Fruit fly (Drosophila melanogaster): ENCODE measurements around the gene Ref1.

Gene Ref1

DNA sequence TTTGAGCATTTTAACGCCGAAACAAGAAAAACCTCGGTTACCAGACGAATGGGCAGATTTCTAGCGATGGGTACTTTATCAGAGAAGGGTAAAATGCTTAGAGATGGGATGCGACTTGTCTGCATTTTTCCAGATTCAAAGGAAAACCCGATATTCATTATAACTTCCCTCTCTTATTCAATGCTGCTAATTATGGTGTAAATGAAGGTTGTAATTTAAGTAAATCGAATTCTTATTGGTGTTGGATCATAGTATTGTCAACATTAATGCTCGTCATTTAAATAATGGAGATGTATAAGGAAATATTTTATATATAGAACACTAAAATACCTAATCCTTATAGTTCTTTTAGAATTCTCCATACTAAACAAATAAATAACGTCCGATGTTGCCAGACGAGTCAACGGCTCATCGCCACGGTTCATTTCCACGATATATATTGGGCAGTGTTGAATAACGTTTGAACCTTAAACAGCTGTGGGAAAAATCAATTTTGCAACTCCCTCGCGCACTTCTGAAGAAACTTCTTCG, 44.0 kb upstream of the Ref1 start, which contains the start of the genes Alh and CG10098 (continued):
- peak; percentile 73 for TF ChIP-seq Mad (GFP tag; optimal IDR thresholded peaks at IDR 0.05)
- peak; percentile 82 for TF ChIP-seq CG10654 (GFP tag; optimal IDR thresholded peaks at IDR 0.05)
- TF ChIP-seq Doc2 (GFP tag; IDR thresholded peaks at IDR 0.05): no peak
- peak; percentile 91 for TF ChIP-seq CG9817 (tag; optimal IDR thresholded peaks at IDR 0.05)
- TF ChIP-seq CG6791 (GFP tag; IDR thresholded peaks at IDR 0.05; ENCODE audit: partially characterized antibody): peak; percentile 67
- TF ChIP-seq TFAM (GFP tag; optimal IDR thresholded peaks at IDR 0.05): peak; percentile 5
- peak; percentile 80 for TF ChIP-seq al (GFP tag; IDR thresholded peaks at IDR 0.05)
- TF ChIP-seq gce (GFP tag; IDR thresholded peaks at IDR 0.05): 0 out of 3 replicates have a peak, but pooled peaks have one; percentile 54
- TF ChIP-seq tna (GFP tag; IDR thresholded peaks at IDR 0.05; ENCODE audit: partially characterized antibody): peak; percentile 22; the same call in 1 of the 2 replicates
- peak; percentile 92 for TF ChIP-seq tin (GFP tag; optimal IDR thresholded peaks at IDR 0.05)
- peak; percentile 40 for TF ChIP-seq CG5180 (GFP tag; optimal IDR thresholded peaks at IDR 0.05)
- TF ChIP-seq CG43689 (GFP tag; IDR thresholded peaks at IDR 0.05): peak; percentile 67
- no peak; the same call in 1 of the 2 replicates for TF ChIP-seq Drgx (GFP tag; IDR thresholded peaks at IDR 0.05)
- peak; percentile 58 for TF ChIP-seq her (GFP tag; optimal IDR thresholded peaks at IDR 0.05)
- peak; percentile 84 for TF ChIP-seq CG16815 (GFP tag; optimal IDR thresholded peaks at IDR 0.05)
- peak; percentile 73 for TF ChIP-seq CG30020 (tag; optimal IDR thresholded peaks at IDR 0.05)
- no peak for TF ChIP-seq CG10565 (GFP tag; optimal IDR thresholded peaks at IDR 0.05)
- peak; percentile 44; the same call in 1 of the 2 replicates for TF ChIP-seq CG32767 (GFP tag; IDR thresholded peaks at IDR 0.05)
- TF ChIP-seq CG1647 (GFP tag; optimal IDR thresholded peaks at IDR 0.05): peak; percentile 87
- peak; percentile 74 to 90 for TF ChIP-seq Hr51 (GFP tag; optimal IDR thresholded peaks at IDR 0.05)
- peak; percentile 72 for TF ChIP-seq D19B (GFP tag; optimal IDR thresholded peaks at IDR 0.05)
- TF ChIP-seq Abd-B (GFP tag; optimal IDR thresholded peaks at IDR 0.05): peak; percentile 85
- TF ChIP-seq twi (tag; optimal IDR thresholded peaks at IDR 0.05): peak; percentile 71
- peak; percentile 79 for TF ChIP-seq bcd (GFP tag; optimal IDR thresholded peaks at IDR 0.05)
- peak; percentile 70 for TF ChIP-seq HLH4C (GFP tag; IDR thresholded peaks at IDR 0.05; ENCODE audit: partially characterized antibody)
- peak; percentile 85 for TF ChIP-seq CG2712 (tag; optimal IDR thresholded peaks at IDR 0.05)
- peak; percentile 79 for TF ChIP-seq Opbp (GFP tag; IDR thresholded peaks at IDR 0.05; ENCODE audit: partially characterized antibody)
- peak; percentile 56; the same call in 1 of the 2 replicates for TF ChIP-seq danr (GFP tag; IDR thresholded peaks at IDR 0.05)
- no peak for TF ChIP-seq CG17802 (tag; optimal IDR thresholded peaks at IDR 0.05)
- no peak for TF ChIP-seq Stat92E (GFP tag; optimal IDR thresholded peaks at IDR 0.05)
- peak; percentile 91 for TF ChIP-seq Hsf (GFP tag; optimal IDR thresholded peaks at IDR 0.05)
- TF ChIP-seq seq (GFP tag; IDR thresholded peaks at IDR 0.05): no peak
- TF ChIP-seq CG6765 (GFP tag; optimal IDR thresholded peaks at IDR 0.05): no peak
- peak; percentile 55 for TF ChIP-seq CG9437 (GFP tag; optimal IDR thresholded peaks at IDR 0.05)
- TF ChIP-seq CG3163 (GFP tag; optimal IDR thresholded peaks at IDR 0.05): peak; percentile 41
- peak; percentile 83 for TF ChIP-seq CG10366 (GFP tag; IDR thresholded peaks at IDR 0.05)
- peak; percentile 90 for TF ChIP-seq jumu (GFP tag; optimal IDR thresholded peaks at IDR 0.05)
- peak; percentile 75 for TF ChIP-seq esg (GFP tag; conservative IDR thresholded peaks at IDR 0.05)
- peak; percentile 76 for TF ChIP-seq PHDP (tag; optimal IDR thresholded peaks at IDR 0.05)
- TF ChIP-seq MTF-1 (GFP tag; optimal IDR thresholded peaks at IDR 0.05; ENCODE audit: borderline replicate concordance): no peak
- no peak for TF ChIP-seq CG11398 (GFP tag; optimal IDR thresholded peaks at IDR 0.05)
- peak; percentile 92 for TF ChIP-seq HLH54F (GFP tag; optimal IDR thresholded peaks at IDR 0.05)
- peak; percentile 73; the same call in 1 of the 2 replicates for TF ChIP-seq vvl (GFP tag; IDR thresholded peaks at IDR 0.05)
- peak; percentile 67 for TF ChIP-seq tup (GFP tag; optimal IDR thresholded peaks at IDR 0.05)
- peak; percentile 85 for TF ChIP-seq Vsx1 (GFP tag; optimal IDR thresholded peaks at IDR 0.05)
- TF ChIP-seq MBD-R2 (GFP tag; IDR thresholded peaks at IDR 0.05): peak; percentile 75
- TF ChIP-seq CG15601 (tag; optimal IDR thresholded peaks at IDR 0.05): peak; percentile 73
- TF ChIP-seq croc (GFP tag; conservative IDR thresholded peaks at IDR 0.05): peak; percentile 74
- peak; percentile 34 for TF ChIP-seq CG12219 (GFP tag; optimal IDR thresholded peaks at IDR 0.05)

All from whole organism, embryonic.